Worm (Caenorhabditis elegans): ENCODE results near the gene ins-15.

DNA sequence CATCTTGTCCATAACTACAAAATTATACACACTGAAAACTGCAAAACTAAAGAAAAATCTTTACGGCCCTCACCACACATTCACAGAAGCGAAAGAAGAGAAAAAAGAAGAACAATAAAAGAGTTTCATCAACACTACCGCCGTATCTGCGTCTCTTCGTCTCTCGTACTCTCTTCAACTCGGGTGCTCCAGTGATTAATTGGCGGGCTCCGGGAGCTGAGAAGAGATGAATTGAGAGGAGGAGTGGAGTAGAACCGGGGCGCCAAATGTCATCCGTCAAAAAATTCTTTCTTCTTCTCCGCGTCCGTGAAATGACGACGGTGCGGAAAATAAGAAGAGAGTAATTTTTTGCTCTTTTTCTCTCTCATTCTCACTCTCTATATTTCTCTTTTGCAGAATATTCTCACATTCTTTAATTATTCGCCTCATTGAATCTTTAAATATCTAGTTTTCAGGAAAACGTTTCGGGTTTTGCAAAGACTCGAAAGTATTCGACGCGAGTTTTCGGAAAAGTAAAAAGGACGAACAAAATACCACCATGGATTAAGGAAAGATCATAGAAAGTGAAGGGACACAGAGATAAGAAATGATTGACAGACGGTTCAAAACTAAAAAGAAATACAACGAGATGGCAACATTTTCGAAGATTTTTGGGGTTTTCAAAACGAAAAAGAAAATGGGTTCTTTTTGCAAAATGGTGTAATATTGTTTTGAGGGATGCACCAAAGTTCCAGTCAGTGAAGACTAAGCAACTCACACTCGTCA is 36.9 kb downstream of the ins-15 start:
- TF ChIP-seq nhr-28 (tag; optimal IDR thresholded peaks at IDR 0.05) (no peak), nhr-237 (tag; optimal IDR thresholded peaks at IDR 0.05) (no peak), ceh-43 (GFP tag; optimal IDR thresholded peaks at IDR 0.05) (no peak), snpc-4 (tag; optimal IDR thresholded peaks at IDR 0.05) (no peak), unc-62 (GFP tag; optimal IDR thresholded peaks at IDR 0.05) (peak; percentile 50), mep-1 (tag; optimal IDR thresholded peaks at IDR 0.05) (no peak), lin-32 (GFP tag; optimal IDR thresholded peaks at IDR 0.05) (no peak), pha-4 (tag; optimal IDR thresholded peaks at IDR 0.05) (no peak), lsy-2 (tag; optimal IDR thresholded peaks at IDR 0.05) (no peak), elt-3 (tag; optimal IDR thresholded peaks at IDR 0.05) (no peak), elt-1 (tag; optimal IDR thresholded peaks at IDR 0.05; ENCODE audit: borderline replicate concordance, insufficient read depth) (no peak), sptf-1 (tag; optimal IDR thresholded peaks at IDR 0.05) (no peak), sem-2 (GFP tag; optimal IDR thresholded peaks at IDR 0.05) (no peak), ztf-11 (tag; optimal IDR thresholded peaks at IDR 0.05) (no peak)

Measured in whole organism, mixed stage, embryonic.